Worm (Caenorhabditis elegans) whole organism, L4 larva: ENCODE data around the gene srf-3.

Source experiments
- R02D3.7 ChIP-seq: fragments of 150-350 bp; sonication (generic microtip); optimal IDR thresholded peaks from 3 replicates; lab custom pipeline; 2014; ENCODE audit warnings: missing biosample characterization, missing genetic modification characterization
- Y105C5A.15 ChIP-seq: fragments of 200-800 bp; sonication (Bioruptor generic); IDR thresholded peaks from 2 replicates; pipeline ENCODE4 v1.3.6; 2022; ENCODE audit warnings: missing genetic modification characterization, missing compliant biosample characterization
- Y5F2A.4 ChIP-seq: fragments of 200-800 bp; sonication (Bioruptor generic); optimal IDR thresholded peaks from 2 replicates; lab custom pipeline; 2018; ENCODE audit warnings: mild to moderate bottlenecking, missing genetic modification characterization, missing compliant biosample characterization
- ZK546.5 ChIP-seq, 2 experiments: sonication (generic microtip); optimal IDR thresholded peaks; 2 replicates each; lab custom pipeline; 2017; ENCODE audit warnings: missing biosample characterization in 2 of 2, missing genetic modification characterization in 2 of 2
- aha-1 ChIP-seq: fragments of 150-350 bp; peaks from one replicate; lab custom pipeline; 2014; ENCODE audit warnings: missing biosample characterization, missing genetic modification characterization
- aly-2 ChIP-seq: sonication (generic microtip); optimal IDR thresholded peaks from 2 replicates; lab custom pipeline; 2018; ENCODE audit warnings: missing biosample characterization, missing genetic modification characterization
- attf-4 ChIP-seq: sonication (generic microtip); optimal IDR thresholded peaks from 3 replicates; lab custom pipeline; 2017; ENCODE audit warnings: missing biosample characterization, missing genetic modification characterization
- ceh-20 ChIP-seq: fragments of 200-800 bp; sonication (Bioruptor generic); IDR thresholded peaks from 2 replicates; pipeline ENCODE4 v1.3.6; 2022; ENCODE audit warnings: missing genetic modification reagents, missing genetic modification characterization, missing compliant biosample characterization
- daf-12 ChIP-seq: fragments of 150-350 bp; optimal IDR thresholded peaks from 2 replicates; lab custom pipeline; 2014; ENCODE audit warnings: missing biosample characterization, missing genetic modification reagents, missing genetic modification characterization
- daf-16 ChIP-seq, 3 experiments: sonication (generic microtip); optimal IDR thresholded peaks; 2 replicates each; lab custom pipeline; 2016 to 2017; ENCODE audit warnings: missing genetic modification characterization in 3 of 3, missing genetic modification reagents in 3 of 3, mild to moderate bottlenecking in 2 of 3, missing compliant biosample characterization in 2 of 3, missing biosample characterization in 1 of 3, moderate library complexity in 1 of 3
- dmd-6 ChIP-seq: fragments of 200-800 bp; sonication (Bioruptor generic); IDR thresholded peaks from 2 replicates; pipeline ENCODE4 v1.3.6; 2022; ENCODE audit warnings: missing genetic modification reagents, missing genetic modification characterization, missing compliant biosample characterization
- dpl-1 ChIP-seq: fragments of 150-350 bp; optimal IDR thresholded peaks from 2 replicates; lab custom pipeline; 2014; ENCODE audit warnings: missing biosample characterization, missing genetic modification reagents, missing genetic modification characterization
- duxl-1 ChIP-seq: sonication (generic microtip); optimal IDR thresholded peaks from 2 replicates; lab custom pipeline; 2016; ENCODE audit warnings: mild to moderate bottlenecking, missing genetic modification characterization, moderate library complexity, missing compliant biosample characterization; ENCODE audit not compliant: poor library complexity
- dve-1 ChIP-seq: sonication (generic microtip); optimal IDR thresholded peaks from 2 replicates; lab custom pipeline; 2017; ENCODE audit warnings: antibody characterized with exemption, mild to moderate bottlenecking, missing genetic modification characterization, missing compliant biosample characterization; ENCODE audit not compliant: insufficient read depth
- fos-1 ChIP-seq: fragments of 150-350 bp; optimal IDR thresholded peaks from 2 replicates; lab custom pipeline; 2014; ENCODE audit warnings: missing biosample characterization, missing genetic modification characterization
- lsy-2 ChIP-seq, 2 experiments: fragments of 150-350 bp in 1 of 2; sonication (generic microtip) in 1 of 2; optimal IDR thresholded peaks; 2 replicates each; lab custom pipeline; 2014 to 2017; ENCODE audit warnings: missing biosample characterization in 2 of 2, missing genetic modification characterization in 2 of 2
- mdl-1 ChIP-seq, 2 experiments: fragments of 150-350 bp in 1 of 2; sonication (generic microtip) in 1 of 2; optimal IDR thresholded peaks; 2 replicates each; lab custom pipeline; 2014 to 2017; ENCODE audit warnings: missing biosample characterization in 2 of 2, missing genetic modification characterization in 2 of 2
- nhr-10 ChIP-seq: fragments of 150-350 bp; optimal IDR thresholded peaks from 2 replicates; lab custom pipeline; 2014; ENCODE audit warnings: missing biosample characterization, missing genetic modification characterization
- nhr-28 ChIP-seq: fragments of 150-350 bp; optimal IDR thresholded peaks from 2 replicates; lab custom pipeline; 2014; ENCODE audit warnings: missing biosample characterization, missing genetic modification characterization
- nhr-76 ChIP-seq: fragments of 150-350 bp; optimal IDR thresholded peaks from 2 replicates; lab custom pipeline; 2014; ENCODE audit warnings: missing biosample characterization, missing genetic modification characterization
- php-3 ChIP-seq: fragments of 200-800 bp; sonication (Bioruptor generic); IDR thresholded peaks from 2 replicates; pipeline ENCODE4 v1.3.6; 2022; ENCODE audit warnings: missing genetic modification reagents, missing genetic modification characterization, missing compliant biosample characterization
- pqm-1 ChIP-seq: sonication (generic microtip); optimal IDR thresholded peaks from 2 replicates; lab custom pipeline; 2017; ENCODE audit warnings: missing biosample characterization, missing genetic modification characterization
- saeg-2 ChIP-seq: fragments of 200-800 bp; sonication (Bioruptor generic); IDR thresholded peaks from 2 replicates; pipeline ENCODE4 v1.3.6; 2022; ENCODE audit warnings: missing genetic modification reagents, missing genetic modification characterization, missing compliant biosample characterization
- snpc-4 ChIP-seq: fragments of 150-350 bp; optimal IDR thresholded peaks from 2 replicates; lab custom pipeline; 2014; ENCODE audit warnings: missing biosample characterization, missing genetic modification characterization
- spr-3 ChIP-seq: fragments of 200-800 bp; sonication (Bioruptor generic); optimal IDR thresholded peaks from 2 replicates; lab custom pipeline; 2018; ENCODE audit warnings: mild to moderate bottlenecking, missing genetic modification characterization, missing compliant biosample characterization
- unc-39 ChIP-seq: sonication (generic microtip); optimal IDR thresholded peaks from 2 replicates; lab custom pipeline; 2017; ENCODE audit warnings: missing biosample characterization, missing genetic modification characterization
- unc-62 ChIP-seq, 3 experiments: fragments of 150-350 bp in 1 of 3; sonication (generic microtip); optimal IDR thresholded peaks in 2 of 3; peaks in 1 of 3; 1 replicate in 1 of 3; 2 replicates in 2 of 3; lab custom pipeline; 2014 to 2017; ENCODE audit warnings: missing biosample characterization in 3 of 3, missing genetic modification characterization in 3 of 3, missing genetic modification reagents in 3 of 3, missing genotype in 1 of 3
- ztf-11 ChIP-seq: fragments of 150-350 bp; optimal IDR thresholded peaks from 2 replicates; lab custom pipeline; 2014; ENCODE audit warnings: missing biosample characterization, missing genetic modification characterization

srf-3 gene

ce11 chrIV:12892194-12892593 is 42.9 kb downstream of the srf-3 start, which contains the start of gene K08D8.1:
TSS of gene K08D8.1 (plus strand) at chrIV:12892494.
- no peak for TF ChIP-seq R02D3.7 (tag; lab: Kevin White, UChicago)

ce11 chrIV:12893166-12893565 is 43.9 kb downstream of the srf-3 start, which contains the start of gene K08D8.12:
TSS of gene K08D8.12 (plus strand) at chrIV:12893466.
- TF ChIP-seq unc-39 (tag; lab: Kevin White, UChicago) (no peak), ztf-11 (tag; lab: Kevin White, UChicago) (no peak), daf-16 (GFP tag; optimal IDR thresholded peaks at IDR 0.05; lab: Kevin White, UChicago) (no peak), daf-16 (tag; optimal IDR thresholded peaks at IDR 0.05; lab: Kevin White, UChicago) (peak; percentile 32), dmd-6 (GFP tag; lab: Robert Waterston, UW) (peak; percentile 20; the same call in 1 of the 2 replicates)

ce11 chrIV:12894996-12895395 is 45.7 kb downstream of the srf-3 start, which contains the start of gene K08D8.11:
TSS of gene K08D8.11 (plus strand) at chrIV:12895296.
- no peak for TF ChIP-seq daf-16 (GFP tag; optimal IDR thresholded peaks at IDR 0.05; lab: Kevin White, UChicago)
- TF ChIP-seq daf-16 (tag; optimal IDR thresholded peaks at IDR 0.05; lab: Kevin White, UChicago) = no peak
- TF ChIP-seq mdl-1 (tag; optimal IDR thresholded peaks at IDR 0.05; lab: Kevin White, UChicago) = no peak
- TF ChIP-seq saeg-2 (GFP tag; lab: Robert Waterston, UW) = no peak
- TF ChIP-seq dpl-1 (GFP tag; lab: Kevin White, UChicago) = no peak
- TF ChIP-seq aha-1 = no peak
- TF ChIP-seq nhr-28 = no peak
- TF ChIP-seq ceh-20 (GFP tag; lab: Robert Waterston, UW) = no peak
- no peak for TF ChIP-seq R02D3.7 (tag; lab: Kevin White, UChicago)
- TF ChIP-seq lsy-2 (tag; optimal IDR thresholded peaks at IDR 0.05; lab: Kevin White, UChicago) = no peak
- TF ChIP-seq snpc-4 (tag; lab: Kevin White, UChicago) = no peak
- no peak for TF ChIP-seq attf-4 (tag; lab: Kevin White, UChicago)
- TF ChIP-seq nhr-76 = no peak
- TF ChIP-seq fos-1 = no peak
- no peak for TF ChIP-seq nhr-10 (tag; lab: Kevin White, UChicago)

ce11 chrIV:12896371-12896882 is 47.1 kb downstream of the srf-3 start, which contains the start of gene K08D8.7:
TSS of gene K08D8.7 (plus strand) at chrIV:12896832.
- TF ChIP-seq nhr-28 (peak; percentile 41), dmd-6 (GFP tag; lab: Robert Waterston, UW) (peak; percentile 33; the same call in 1 of the 2 replicates), dve-1 (peak; percentile 23), daf-12 (tag; lab: Kevin White, UChicago) (no peak), spr-3 (GFP tag; lab: Kevin White, UChicago) (no peak), daf-16 (GFP tag; optimal IDR thresholded peaks at IDR 0.05; lab: Kevin White, UChicago) (no peak), daf-16 (tag; optimal IDR thresholded peaks at IDR 0.05; lab: Kevin White, UChicago) (peak; percentile 24), pqm-1 (tag; lab: Kevin White, UChicago) (peak; percentile 40), Y105C5A.15 (GFP tag; lab: Robert Waterston, UW) (no peak)

ce11 chrIV:12897146-12897545 is 47.8 kb downstream of the srf-3 start:
- TF ChIP-seq duxl-1 (tag; lab: Kevin White, UChicago) (no peak), unc-62 (GFP tag; optimal IDR thresholded peaks at IDR 0.05 in 1 of 2; lab: Kevin White, UChicago) (peak in 1 of 2 experiments; percentile 74), unc-62 (tag; optimal IDR thresholded peaks at IDR 0.05; lab: Kevin White, UChicago) (no peak), daf-16 (GFP tag; optimal IDR thresholded peaks at IDR 0.05; lab: Kevin White, UChicago) (no peak), daf-16 (tag; optimal IDR thresholded peaks at IDR 0.05; lab: Kevin White, UChicago) (peak; percentile 17), ZK546.5 (tag; optimal IDR thresholded peaks at IDR 0.05; lab: Kevin White, UChicago) (no peak), Y5F2A.4 (GFP tag; lab: Kevin White, UChicago) (no peak)

ce11 chrIV:12898823-12899222 is 49.5 kb downstream of the srf-3 start:
- TF ChIP-seq php-3 (GFP tag; lab: Robert Waterston, UW) (no peak), mdl-1 (tag; optimal IDR thresholded peaks at IDR 0.05; lab: Kevin White, UChicago) (no peak), daf-16 (GFP tag; optimal IDR thresholded peaks at IDR 0.05; lab: Kevin White, UChicago) (no peak), daf-16 (tag; optimal IDR thresholded peaks at IDR 0.05; lab: Kevin White, UChicago) (peak; percentile 38), nhr-28 (peak; percentile 59), aly-2 (tag; lab: Kevin White, UChicago) (no peak)
